Worm (Caenorhabditis elegans) whole organism, midembryonic: Measurements from ENCODE around the gene Y62E10A.19.

Experiments used
- T22C8.4 ChIP-seq: fragments of 200-800 bp; sonication (Bioruptor generic); IDR thresholded peaks from 2 replicates; pipeline ENCODE4 v1.3.6; 2022; ENCODE audit warnings: missing genetic modification characterization, missing compliant biosample characterization
- cog-1 ChIP-seq: sonication (generic microtip); optimal IDR thresholded peaks from 2 replicates; lab custom pipeline; 2016; ENCODE audit warnings: missing genetic modification characterization, missing compliant biosample characterization
- flt-1 ChIP-seq: fragments of 200-800 bp; sonication (Bioruptor generic); IDR thresholded peaks from 2 replicates; pipeline ENCODE4 v1.3.6; 2022; ENCODE audit warnings: missing genetic modification characterization, missing compliant biosample characterization
- klf-2 ChIP-seq: fragments of 200-800 bp; sonication (Bioruptor generic); conservative IDR thresholded peaks from 2 replicates; pipeline ENCODE4 v1.3.6; 2022; ENCODE audit warnings: missing genetic modification reagents, missing genetic modification characterization, missing compliant biosample characterization
- med-1 ChIP-seq: sonication (generic microtip); optimal IDR thresholded peaks from 2 replicates; lab custom pipeline; 2017; ENCODE audit warnings: missing genetic modification characterization, mild to moderate bottlenecking, missing compliant biosample characterization, antibody characterized with exemption, missing genetic modification reagents; ENCODE audit not compliant: insufficient read depth
- ref-1 ChIP-seq: fragments of 200-800 bp; sonication (Bioruptor generic); conservative IDR thresholded peaks from 2 replicates; pipeline ENCODE4 v1.3.6; 2022; ENCODE audit warnings: missing genetic modification reagents, missing genetic modification characterization, missing compliant biosample characterization
- tab-1 ChIP-seq: fragments of 200-800 bp; sonication (Bioruptor generic); IDR thresholded peaks from 2 replicates; pipeline ENCODE4 v1.3.6; 2022; ENCODE audit warnings: missing genetic modification characterization, missing compliant biosample characterization
- ztf-23 ChIP-seq: fragments of 200-800 bp; sonication (Bioruptor generic); IDR thresholded peaks from 2 replicates; pipeline ENCODE4 v1.3.6; 2022; ENCODE audit warnings: missing genetic modification reagents, missing genetic modification characterization, missing compliant biosample characterization
- ztf-29 ChIP-seq: fragments of 200-800 bp; sonication (Bioruptor generic); IDR thresholded peaks from 2 replicates; pipeline ENCODE4 v1.3.6; 2022; ENCODE audit warnings: missing genetic modification reagents, missing genetic modification characterization, missing compliant biosample characterization

DNA sequence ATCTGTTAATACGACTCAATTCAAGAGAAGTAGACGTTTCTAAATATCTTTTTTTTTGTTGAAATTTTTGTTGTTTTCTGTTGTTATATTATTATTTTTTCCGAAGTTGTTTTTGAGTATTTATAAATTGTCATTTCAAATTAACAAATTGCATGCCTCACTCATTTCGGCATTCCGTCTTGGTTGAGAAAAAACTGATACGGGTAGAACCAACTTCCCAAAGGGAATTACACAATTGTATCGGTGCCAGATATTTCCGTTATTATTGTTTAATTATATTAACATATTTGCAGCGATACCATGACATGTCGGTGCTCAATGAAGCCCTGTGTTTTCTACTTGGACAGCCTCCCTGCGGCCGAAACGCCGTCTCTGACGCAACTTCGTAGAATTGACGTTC, 21.1 kb upstream of the Y62E10A.19 start, which contains the start of gene K09B11.4:
- TF ChIP-seq med-1 (GFP tag; lab: Kevin White, UChicago) (no peak), ref-1 (GFP tag; lab: Robert Waterston, UW) (no peak), klf-2 (GFP tag; lab: Robert Waterston, UW) (no peak), flt-1 (GFP tag; lab: Robert Waterston, UW) (no peak), cog-1 (tag; lab: Kevin White, UChicago) (no peak), tab-1 (GFP tag; lab: Robert Waterston, UW) (no peak), ztf-29 (no peak), ztf-23 (no peak), T22C8.4 (GFP tag; lab: Robert Waterston, UW) (no peak)
